Worm (Caenorhabditis elegans) whole organism, L4 larva: ENCODE measurements around the gene col-159.

ENCODE experiments used
- D1046.2 ChIP-seq: fragments of 200-800 bp; sonication (Bioruptor generic); IDR thresholded peaks from 2 replicates; pipeline ENCODE4 v1.3.6; 2022; ENCODE audit warnings: missing genetic modification characterization, missing compliant biosample characterization
- F10B5.3 ChIP-seq: sonication (generic microtip); optimal IDR thresholded peaks from 2 replicates; lab custom pipeline; 2016; ENCODE audit warnings: mild to moderate bottlenecking, missing genetic modification characterization, missing compliant biosample characterization
- R02D3.7 ChIP-seq: fragments of 150-350 bp; sonication (generic microtip); optimal IDR thresholded peaks from 3 replicates; lab custom pipeline; 2014; ENCODE audit warnings: missing biosample characterization, missing genetic modification characterization
- T26A8.4 ChIP-seq: fragments of 200-800 bp; sonication (Bioruptor generic); IDR thresholded peaks from 2 replicates; pipeline ENCODE4 v1.3.6; 2022; ENCODE audit warnings: missing genetic modification characterization, missing compliant biosample characterization
- Y105C5A.15 ChIP-seq: fragments of 200-800 bp; sonication (Bioruptor generic); IDR thresholded peaks from 2 replicates; pipeline ENCODE4 v1.3.6; 2022; ENCODE audit warnings: missing genetic modification characterization, missing compliant biosample characterization
- Y5F2A.4 ChIP-seq: fragments of 200-800 bp; sonication (Bioruptor generic); optimal IDR thresholded peaks from 2 replicates; lab custom pipeline; 2018; ENCODE audit warnings: mild to moderate bottlenecking, missing genetic modification characterization, missing compliant biosample characterization
- Y75B8A.6 ChIP-seq: fragments of 200-800 bp; sonication (Bioruptor generic); IDR thresholded peaks from 2 replicates; pipeline ENCODE4 v1.3.6; 2022; ENCODE audit warnings: missing genetic modification reagents, missing genetic modification characterization, missing compliant biosample characterization
- ZK546.5 ChIP-seq, 2 experiments: sonication (generic microtip); optimal IDR thresholded peaks; 2 replicates each; lab custom pipeline; 2017; ENCODE audit warnings: missing biosample characterization in 2 of 2, missing genetic modification characterization in 2 of 2
- aly-2 ChIP-seq: sonication (generic microtip); optimal IDR thresholded peaks from 2 replicates; lab custom pipeline; 2018; ENCODE audit warnings: missing biosample characterization, missing genetic modification characterization
- ama-1 ChIP-seq: fragments of 150-350 bp; optimal IDR thresholded peaks from 2 replicates; lab custom pipeline; 2014; ENCODE audit warnings: inconsistent platforms, mixed read lengths
- ceh-28 ChIP-seq: fragments of 150-350 bp; optimal IDR thresholded peaks from 2 replicates; lab custom pipeline; 2014; ENCODE audit warnings: missing biosample characterization, missing genetic modification reagents, missing genetic modification characterization
- ceh-32 ChIP-seq: sonication (generic microtip); optimal IDR thresholded peaks from 2 replicates; lab custom pipeline; 2016; ENCODE audit warnings: mild to moderate bottlenecking, missing genetic modification characterization, missing compliant biosample characterization; ENCODE audit not compliant: poor library complexity
- daf-16 ChIP-seq, 3 experiments: sonication (generic microtip); optimal IDR thresholded peaks; 2 replicates each; lab custom pipeline; 2016 to 2017; ENCODE audit warnings: missing genetic modification characterization in 3 of 3, missing genetic modification reagents in 3 of 3, mild to moderate bottlenecking in 2 of 3, missing compliant biosample characterization in 2 of 3, missing biosample characterization in 1 of 3, moderate library complexity in 1 of 3
- daf-19 ChIP-seq: fragments of 200-800 bp; sonication (Bioruptor generic); conservative IDR thresholded peaks from 2 replicates; pipeline ENCODE4 v1.3.6; 2022; ENCODE audit warnings: missing genetic modification characterization, missing compliant biosample characterization
- dmd-6 ChIP-seq: fragments of 200-800 bp; sonication (Bioruptor generic); IDR thresholded peaks from 2 replicates; pipeline ENCODE4 v1.3.6; 2022; ENCODE audit warnings: missing genetic modification reagents, missing genetic modification characterization, missing compliant biosample characterization
- dmd-9 ChIP-seq: fragments of 200-800 bp; sonication (Bioruptor generic); IDR thresholded peaks from 2 replicates; pipeline ENCODE4 v1.3.6; 2022; ENCODE audit warnings: missing genetic modification reagents, missing genetic modification characterization, missing compliant biosample characterization
- dpl-1 ChIP-seq: fragments of 150-350 bp; optimal IDR thresholded peaks from 2 replicates; lab custom pipeline; 2014; ENCODE audit warnings: missing biosample characterization, missing genetic modification reagents, missing genetic modification characterization
- duxl-1 ChIP-seq: sonication (generic microtip); optimal IDR thresholded peaks from 2 replicates; lab custom pipeline; 2016; ENCODE audit warnings: mild to moderate bottlenecking, missing genetic modification characterization, moderate library complexity, missing compliant biosample characterization; ENCODE audit not compliant: poor library complexity
- dve-1 ChIP-seq: sonication (generic microtip); optimal IDR thresholded peaks from 2 replicates; lab custom pipeline; 2017; ENCODE audit warnings: antibody characterized with exemption, mild to moderate bottlenecking, missing genetic modification characterization, missing compliant biosample characterization; ENCODE audit not compliant: insufficient read depth
- egl-43 ChIP-seq: fragments of 200-800 bp; sonication (Bioruptor generic); IDR thresholded peaks from 2 replicates; pipeline ENCODE4 v1.3.6; 2022; ENCODE audit warnings: missing genetic modification reagents, missing genetic modification characterization, missing compliant biosample characterization
- fkh-10 ChIP-seq: fragments of 150-350 bp; optimal IDR thresholded peaks from 2 replicates; lab custom pipeline; 2014; ENCODE audit warnings: missing biosample characterization, missing genetic modification reagents, missing genetic modification characterization
- fos-1 ChIP-seq: fragments of 150-350 bp; optimal IDR thresholded peaks from 2 replicates; lab custom pipeline; 2014; ENCODE audit warnings: missing biosample characterization, missing genetic modification characterization
- gei-8 ChIP-seq: fragments of 200-800 bp; sonication (Bioruptor generic); optimal IDR thresholded peaks from 2 replicates; lab custom pipeline; 2018; ENCODE audit warnings: mild to moderate bottlenecking, missing genetic modification characterization, missing compliant biosample characterization
- hlh-11 ChIP-seq: fragments of 200-800 bp; sonication (Bioruptor generic); optimal IDR thresholded peaks from 2 replicates; lab custom pipeline; 2018; ENCODE audit warnings: mild to moderate bottlenecking, missing genetic modification characterization, missing compliant biosample characterization
- hlh-30 ChIP-seq: sonication (generic microtip); optimal IDR thresholded peaks from 2 replicates; lab custom pipeline; 2017; ENCODE audit warnings: antibody characterized with exemption, mild to moderate bottlenecking, missing genetic modification characterization, missing compliant biosample characterization; ENCODE audit not compliant: insufficient read depth
- lim-7 ChIP-seq: fragments of 200-800 bp; sonication (Bioruptor generic); IDR thresholded peaks from 2 replicates; pipeline ENCODE4 v1.3.6; 2022; ENCODE audit warnings: missing genetic modification characterization, missing compliant biosample characterization
- lin-1 ChIP-seq: fragments of 200-800 bp; sonication (Bioruptor generic); IDR thresholded peaks from 2 replicates; pipeline ENCODE4 v1.3.6; 2022; ENCODE audit warnings: missing genetic modification reagents, missing genetic modification characterization, missing compliant biosample characterization
- lin-39 ChIP-seq: fragments of 150-350 bp; optimal IDR thresholded peaks from 2 replicates; lab custom pipeline; 2014; ENCODE audit warnings: missing biosample characterization, missing genetic modification reagents, missing genetic modification characterization
- mdl-1 ChIP-seq, 2 experiments: fragments of 150-350 bp in 1 of 2; sonication (generic microtip) in 1 of 2; optimal IDR thresholded peaks; 2 replicates each; lab custom pipeline; 2014 to 2017; ENCODE audit warnings: missing biosample characterization in 2 of 2, missing genetic modification characterization in 2 of 2
- mdt-29 ChIP-seq: fragments of 200-800 bp; sonication (Bioruptor generic); IDR thresholded peaks from 2 replicates; pipeline ENCODE4 v1.3.6; 2022; ENCODE audit warnings: missing genetic modification reagents, missing genetic modification characterization, missing compliant biosample characterization
- mep-1 ChIP-seq: fragments of 150-350 bp; sonication (generic microtip); optimal IDR thresholded peaks from 3 replicates; lab custom pipeline; 2014; ENCODE audit warnings: missing biosample characterization, missing genetic modification characterization
- mxl-2 ChIP-seq: fragments of 200-800 bp; sonication (Bioruptor generic); conservative IDR thresholded peaks from 2 replicates; pipeline ENCODE4 v1.3.6; 2022; ENCODE audit warnings: missing genetic modification reagents, missing genetic modification characterization, missing compliant biosample characterization
- nhr-10 ChIP-seq: fragments of 150-350 bp; optimal IDR thresholded peaks from 2 replicates; lab custom pipeline; 2014; ENCODE audit warnings: missing biosample characterization, missing genetic modification characterization
- nhr-111 ChIP-seq: fragments of 200-800 bp; sonication (Bioruptor generic); optimal IDR thresholded peaks from 2 replicates; lab custom pipeline; 2018; ENCODE audit warnings: mild to moderate bottlenecking, missing genetic modification characterization, missing compliant biosample characterization
- nhr-28 ChIP-seq: fragments of 150-350 bp; optimal IDR thresholded peaks from 2 replicates; lab custom pipeline; 2014; ENCODE audit warnings: missing biosample characterization, missing genetic modification characterization
- nhr-6 ChIP-seq: fragments of 150-350 bp; optimal IDR thresholded peaks from 2 replicates; lab custom pipeline; 2014; ENCODE audit warnings: missing biosample characterization, missing genetic modification characterization
- nhr-77 ChIP-seq: fragments of 150-350 bp; optimal IDR thresholded peaks from 2 replicates; lab custom pipeline; 2014; ENCODE audit warnings: missing biosample characterization, missing genetic modification characterization
- pha-4 ChIP-seq, 2 experiments: fragments of 150-350 bp in 1 of 2; fragments of 200-800 bp in 1 of 2; sonication (Bioruptor generic) in 1 of 2; IDR thresholded peaks in 1 of 2; optimal IDR thresholded peaks in 1 of 2; 2 replicates each; pipeline versions ENCODE4 v1.3.6 to Lab custom; 2014 to 2022; ENCODE audit warnings: missing genetic modification characterization in 2 of 2, missing genetic modification reagents in 2 of 2, missing biosample characterization in 1 of 2, missing compliant biosample characterization in 1 of 2
- pqm-1 ChIP-seq: sonication (generic microtip); optimal IDR thresholded peaks from 2 replicates; lab custom pipeline; 2017; ENCODE audit warnings: missing biosample characterization, missing genetic modification characterization
- rbr-2 ChIP-seq: sonication (generic microtip); optimal IDR thresholded peaks from 2 replicates; lab custom pipeline; 2016; ENCODE audit warnings: missing genotype, missing genetic modification characterization, missing compliant biosample characterization
- saeg-2 ChIP-seq: fragments of 200-800 bp; sonication (Bioruptor generic); IDR thresholded peaks from 2 replicates; pipeline ENCODE4 v1.3.6; 2022; ENCODE audit warnings: missing genetic modification reagents, missing genetic modification characterization, missing compliant biosample characterization
- set-16 ChIP-seq: fragments of 200-800 bp; sonication (Bioruptor generic); IDR thresholded peaks from 2 replicates; pipeline ENCODE4 v1.3.6; 2022; ENCODE audit warnings: missing genetic modification reagents, missing genetic modification characterization, missing compliant biosample characterization
- skn-1 ChIP-seq: fragments of 150-350 bp; optimal IDR thresholded peaks from 2 replicates; lab custom pipeline; 2014; ENCODE audit warnings: missing biosample characterization, missing genetic modification characterization
- spr-3 ChIP-seq: fragments of 200-800 bp; sonication (Bioruptor generic); optimal IDR thresholded peaks from 2 replicates; lab custom pipeline; 2018; ENCODE audit warnings: mild to moderate bottlenecking, missing genetic modification characterization, missing compliant biosample characterization
- tag-97 ChIP-seq: fragments of 200-800 bp; sonication (Bioruptor generic); IDR thresholded peaks from 2 replicates; pipeline ENCODE4 v1.3.6; 2022; ENCODE audit warnings: missing genetic modification characterization, missing compliant biosample characterization
- tra-1 ChIP-seq: fragments of 200-800 bp; sonication (Bioruptor generic); IDR thresholded peaks from 2 replicates; pipeline ENCODE4 v1.3.6; 2022; ENCODE audit warnings: missing genetic modification reagents, missing genetic modification characterization, missing compliant biosample characterization
- unc-130 ChIP-seq: sonication (generic microtip); optimal IDR thresholded peaks from 2 replicates; lab custom pipeline; 2016; ENCODE audit warnings: missing genetic modification reagents, missing genetic modification characterization, missing compliant biosample characterization
- unc-39 ChIP-seq: sonication (generic microtip); optimal IDR thresholded peaks from 2 replicates; lab custom pipeline; 2017; ENCODE audit warnings: missing biosample characterization, missing genetic modification characterization
- unc-62 ChIP-seq, 3 experiments: fragments of 150-350 bp in 1 of 3; sonication (generic microtip); optimal IDR thresholded peaks in 2 of 3; peaks in 1 of 3; 1 replicate in 1 of 3; 2 replicates in 2 of 3; lab custom pipeline; 2014 to 2017; ENCODE audit warnings: missing biosample characterization in 3 of 3, missing genetic modification characterization in 3 of 3, missing genetic modification reagents in 3 of 3, missing genotype in 1 of 3
- vab-7 ChIP-seq: fragments of 200-800 bp; sonication (Bioruptor generic); IDR thresholded peaks from 2 replicates; pipeline ENCODE4 v1.3.6; 2022; ENCODE audit warnings: missing genetic modification reagents, missing genetic modification characterization, missing compliant biosample characterization
- ztf-11 ChIP-seq: fragments of 150-350 bp; optimal IDR thresholded peaks from 2 replicates; lab custom pipeline; 2014; ENCODE audit warnings: missing biosample characterization, missing genetic modification characterization

Gene col-159

DNA sequence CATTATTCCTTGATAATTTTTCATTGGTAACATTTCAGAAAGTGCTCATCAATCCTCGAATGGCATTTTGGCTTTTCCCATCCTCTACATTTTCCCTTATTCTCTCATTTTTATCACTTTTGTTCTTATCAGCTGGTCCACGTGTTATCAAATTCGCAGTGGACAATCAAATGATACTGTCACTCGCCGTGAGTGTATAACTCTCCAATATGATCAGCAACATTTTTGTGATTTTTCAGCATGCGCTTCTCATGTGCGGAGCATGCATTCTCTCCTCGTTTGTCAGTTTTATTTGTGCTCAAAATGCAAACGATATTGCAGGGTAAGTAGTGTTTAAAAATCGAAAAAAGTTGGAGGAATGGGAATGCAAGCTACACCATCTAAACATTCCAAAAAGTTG is 10.6 kb upstream of the col-159 start:
- TF ChIP-seq Y105C5A.15 = no peak
- TF ChIP-seq saeg-2 (GFP tag; lab: Robert Waterston, UW) = 0 out of 2 replicates have a peak, but pooled peaks have one; percentile 15
- no peak for TF ChIP-seq gei-8 (GFP tag; lab: Kevin White, UChicago)
- no peak for TF ChIP-seq ZK546.5 (tag; optimal IDR thresholded peaks at IDR 0.05; lab: Kevin White, UChicago)
- no peak for TF ChIP-seq Y75B8A.6 (GFP tag; lab: Robert Waterston, UW)
- TF ChIP-seq lim-7 (GFP tag; lab: Robert Waterston, UW) = no peak
- TF ChIP-seq Y5F2A.4 (GFP tag; lab: Kevin White, UChicago) = no peak
- TF ChIP-seq egl-43 = no peak
- TF ChIP-seq vab-7 = no peak
- no peak for TF ChIP-seq F10B5.3 (tag; lab: Kevin White, UChicago)
- TF ChIP-seq set-16 (GFP tag; lab: Robert Waterston, UW) = no peak
- TF ChIP-seq dpl-1 (GFP tag; lab: Kevin White, UChicago) = no peak
- TF ChIP-seq ama-1 (lab: Kevin White, UChicago) = no peak
- no peak for TF ChIP-seq ceh-32 (tag; lab: Kevin White, UChicago)
- no peak for TF ChIP-seq duxl-1 (tag; lab: Kevin White, UChicago)
- no peak for TF ChIP-seq R02D3.7 (tag; lab: Kevin White, UChicago)
- TF ChIP-seq daf-16 (GFP tag; optimal IDR thresholded peaks at IDR 0.05; lab: Kevin White, UChicago) = no peak
- peak; percentile 92 for TF ChIP-seq daf-16 (tag; optimal IDR thresholded peaks at IDR 0.05; lab: Kevin White, UChicago)
- no peak for TF ChIP-seq skn-1
- TF ChIP-seq daf-19 (GFP tag; lab: Robert Waterston, UW) = no peak
- TF ChIP-seq aly-2 (tag; lab: Kevin White, UChicago) = no peak
- TF ChIP-seq fos-1 (tag; lab: Kevin White, UChicago) = no peak
- peak; percentile 99 for TF ChIP-seq mxl-2
- no peak for TF ChIP-seq ztf-11 (tag; lab: Kevin White, UChicago)
- TF ChIP-seq nhr-6 (tag; lab: Kevin White, UChicago) = peak; percentile 90
- TF ChIP-seq D1046.2 (GFP tag; lab: Robert Waterston, UW) = no peak
- no peak for TF ChIP-seq nhr-77 (tag; lab: Kevin White, UChicago)
- TF ChIP-seq rbr-2 (tag; lab: Kevin White, UChicago) = no peak
- TF ChIP-seq hlh-11 = peak; percentile 94
- TF ChIP-seq unc-62 (GFP tag; optimal IDR thresholded peaks at IDR 0.05 in 1 of 2; lab: Kevin White, UChicago) = peak; percentile 20 to 90
- TF ChIP-seq unc-62 (tag; optimal IDR thresholded peaks at IDR 0.05; lab: Kevin White, UChicago) = no peak
- peak; percentile 98 for TF ChIP-seq pqm-1 (tag; lab: Kevin White, UChicago)
- TF ChIP-seq dmd-6 = peak; percentile 98
- no peak for TF ChIP-seq hlh-30 (tag; lab: Kevin White, UChicago)
- no peak for TF ChIP-seq dve-1 (tag; lab: Kevin White, UChicago)
- no peak for TF ChIP-seq T26A8.4 (GFP tag; lab: Robert Waterston, UW)
- TF ChIP-seq nhr-10 (tag; lab: Kevin White, UChicago) = no peak
- TF ChIP-seq lin-1 (GFP tag; lab: Robert Waterston, UW) = peak; percentile 46; the same call in 1 of the 2 replicates
- no peak for TF ChIP-seq pha-4 (GFP tag; IDR thresholded peaks at IDR 0.05; lab: Robert Waterston, UW)
- no peak for TF ChIP-seq pha-4 (tag; optimal IDR thresholded peaks at IDR 0.05; lab: Kevin White, UChicago)
- TF ChIP-seq mdl-1 (tag; optimal IDR thresholded peaks at IDR 0.05; lab: Kevin White, UChicago) = peak in 1 of 2 experiments; percentile 59
- no peak for TF ChIP-seq fkh-10 (GFP tag; lab: Kevin White, UChicago)
- TF ChIP-seq lin-39 (tag; lab: Kevin White, UChicago) = no peak
- no peak for TF ChIP-seq mep-1 (tag; lab: Kevin White, UChicago)
- no peak for TF ChIP-seq tag-97 (GFP tag; lab: Robert Waterston, UW)
- TF ChIP-seq nhr-111 (GFP tag; lab: Kevin White, UChicago) = no peak
- no peak for TF ChIP-seq ceh-28 (tag; lab: Kevin White, UChicago)
- TF ChIP-seq dmd-9 = no peak
- TF ChIP-seq nhr-28 (tag; lab: Kevin White, UChicago) = peak; percentile 90
- peak; percentile 77; the same call in 1 of the 2 replicates for TF ChIP-seq tra-1
- TF ChIP-seq unc-130 = no peak
- no peak for TF ChIP-seq unc-39
- TF ChIP-seq spr-3 (GFP tag; lab: Kevin White, UChicago) = no peak
- TF ChIP-seq mdt-29 (GFP tag; lab: Robert Waterston, UW) = no peak
